Worm (Caenorhabditis elegans) whole organism, L2 larva: ENCODE results near the gene fbxa-118.
A peak's percentile ranks its signal among the peaks of the same experiment; 100 is the strongest.

Experiments used
- C34F6.9 ChIP-seq: fragments of 150-350 bp; optimal IDR thresholded peaks from 2 replicates; lab custom pipeline; 2014; ENCODE audit warnings: missing biosample characterization, missing genetic modification characterization
- F13H6.1 ChIP-seq: sonication (generic microtip); optimal IDR thresholded peaks from 2 replicates; lab custom pipeline; 2016; ENCODE audit warnings: missing genetic modification characterization, missing compliant biosample characterization
- R02D3.7 ChIP-seq: fragments of 150-350 bp; optimal IDR thresholded peaks from 2 replicates; lab custom pipeline; 2014; ENCODE audit warnings: missing biosample characterization, missing genetic modification characterization
- Y55F3AM.14 ChIP-seq: fragments of 200-800 bp; sonication (Bioruptor generic); optimal IDR thresholded peaks from 2 replicates; lab custom pipeline; 2018; ENCODE audit warnings: mild to moderate bottlenecking, missing genetic modification characterization, missing compliant biosample characterization
- ZK546.5 ChIP-seq: sonication (generic microtip); optimal IDR thresholded peaks from 2 replicates; lab custom pipeline; 2017; ENCODE audit warnings: missing biosample characterization, missing genetic modification characterization
- aly-2 ChIP-seq: fragments of 150-350 bp; optimal IDR thresholded peaks from 2 replicates; lab custom pipeline; 2014; ENCODE audit warnings: missing biosample characterization, missing genetic modification characterization
- ama-1 ChIP-seq: fragments of 150-350 bp; optimal IDR thresholded peaks from 2 replicates; lab custom pipeline; 2018; ENCODE audit warnings: inconsistent platforms
- blmp-1 ChIP-seq: sonication (generic microtip); optimal IDR thresholded peaks from 2 replicates; lab custom pipeline; 2017; ENCODE audit warnings: missing genetic modification characterization, mild to moderate bottlenecking, missing compliant biosample characterization, antibody characterized with exemption, moderate library complexity; ENCODE audit not compliant: insufficient read depth
- ceh-82 ChIP-seq: fragments of 150-350 bp; optimal IDR thresholded peaks from 2 replicates; lab custom pipeline; 2014; ENCODE audit warnings: missing biosample characterization, missing genetic modification characterization
- crh-2 ChIP-seq: sonication (generic microtip); optimal IDR thresholded peaks from 2 replicates; lab custom pipeline; 2017; ENCODE audit warnings: missing biosample characterization, missing genetic modification characterization
- egl-27 ChIP-seq: sonication (generic microtip); optimal IDR thresholded peaks from 3 replicates; lab custom pipeline; 2017; ENCODE audit warnings: missing biosample characterization, missing genetic modification reagents, missing genetic modification characterization
- elt-1 ChIP-seq: fragments of 150-350 bp; optimal IDR thresholded peaks from 2 replicates; lab custom pipeline; 2014; ENCODE audit warnings: missing biosample characterization, missing genetic modification characterization
- fos-1 ChIP-seq: fragments of 150-350 bp; optimal IDR thresholded peaks from 2 replicates; lab custom pipeline; 2014; ENCODE audit warnings: missing biosample characterization, missing genetic modification characterization
- gmeb-1 ChIP-seq: fragments of 150-350 bp; optimal IDR thresholded peaks from 2 replicates; lab custom pipeline; 2014; ENCODE audit warnings: missing biosample characterization, missing genetic modification characterization
- lin-11 ChIP-seq: fragments of 150-350 bp; sonication (generic microtip); optimal IDR thresholded peaks from 2 replicates; lab custom pipeline; 2014; ENCODE audit warnings: missing biosample characterization, missing genetic modification characterization, inconsistent platforms, mixed read lengths
- lin-13 ChIP-seq: fragments of 150-350 bp; optimal IDR thresholded peaks from 2 replicates; lab custom pipeline; 2014; ENCODE audit warnings: missing biosample characterization, missing genetic modification reagents, missing genetic modification characterization
- lin-39 ChIP-seq: fragments of 150-350 bp; optimal IDR thresholded peaks from 2 replicates; lab custom pipeline; 2014; ENCODE audit warnings: missing biosample characterization, missing genetic modification reagents, missing genetic modification characterization
- lsy-2 ChIP-seq, 2 experiments: fragments of 150-350 bp in 1 of 2; sonication (generic microtip) in 1 of 2; optimal IDR thresholded peaks; 2 replicates each; lab custom pipeline; 2014 to 2017; ENCODE audit warnings: missing biosample characterization in 2 of 2, missing genetic modification characterization in 2 of 2
- mbf-1 ChIP-seq: sonication (generic microtip); optimal IDR thresholded peaks from 2 replicates; lab custom pipeline; 2017; ENCODE audit warnings: missing biosample characterization, missing genetic modification characterization
- nhr-11 ChIP-seq: fragments of 150-350 bp; optimal IDR thresholded peaks from 2 replicates; lab custom pipeline; 2014; ENCODE audit warnings: missing biosample characterization, missing genetic modification characterization
- nhr-12 ChIP-seq: fragments of 150-350 bp; optimal IDR thresholded peaks from 2 replicates; lab custom pipeline; 2014; ENCODE audit warnings: missing biosample characterization, missing genetic modification characterization
- nhr-21 ChIP-seq: fragments of 150-350 bp; optimal IDR thresholded peaks from 2 replicates; lab custom pipeline; 2014; ENCODE audit warnings: missing biosample characterization, missing genetic modification characterization
- nhr-237 ChIP-seq: fragments of 150-350 bp; optimal IDR thresholded peaks from 2 replicates; lab custom pipeline; 2014; ENCODE audit warnings: missing biosample characterization, missing genetic modification characterization
- nhr-25 ChIP-seq: fragments of 150-350 bp; sonication (generic microtip); optimal IDR thresholded peaks from 3 replicates; lab custom pipeline; 2014; ENCODE audit warnings: missing biosample characterization, missing genetic modification characterization
- nhr-77 ChIP-seq: fragments of 150-350 bp; optimal IDR thresholded peaks from 2 replicates; lab custom pipeline; 2014; ENCODE audit warnings: missing biosample characterization, missing genetic modification characterization
- peb-1 ChIP-seq: fragments of 150-350 bp; optimal IDR thresholded peaks from 2 replicates; lab custom pipeline; 2014; ENCODE audit warnings: missing biosample characterization, missing genetic modification characterization
- sem-4 ChIP-seq: fragments of 150-350 bp; optimal IDR thresholded peaks from 2 replicates; lab custom pipeline; 2014; ENCODE audit warnings: missing biosample characterization, missing genetic modification reagents, missing genetic modification characterization
- skn-1 ChIP-seq: sonication (generic microtip); optimal IDR thresholded peaks from 2 replicates; lab custom pipeline; 2017; ENCODE audit warnings: missing biosample characterization, missing genetic modification characterization
- sma-3 ChIP-seq: sonication (generic microtip); optimal IDR thresholded peaks from 2 replicates; lab custom pipeline; 2016; ENCODE audit warnings: missing genetic modification reagents, missing genetic modification characterization, missing compliant biosample characterization
- snpc-4 ChIP-seq: fragments of 150-350 bp; optimal IDR thresholded peaks from 2 replicates; lab custom pipeline; 2014; ENCODE audit warnings: missing biosample characterization, missing genetic modification characterization
- unc-39 ChIP-seq: fragments of 150-350 bp; optimal IDR thresholded peaks from 2 replicates; lab custom pipeline; 2014; ENCODE audit warnings: missing biosample characterization, missing genetic modification characterization
- unc-55 ChIP-seq: fragments of 150-350 bp; sonication (generic microtip); optimal IDR thresholded peaks from 3 replicates; lab custom pipeline; 2014; ENCODE audit warnings: missing biosample characterization, missing genetic modification reagents, missing genetic modification characterization
- ztf-1 ChIP-seq: fragments of 200-800 bp; sonication (Bioruptor generic); conservative IDR thresholded peaks from 2 replicates; pipeline ENCODE4 v1.3.6; 2022; ENCODE audit warnings: missing genetic modification characterization, missing compliant biosample characterization
- ztf-11 ChIP-seq: sonication (generic microtip); optimal IDR thresholded peaks from 2 replicates; lab custom pipeline; 2017; ENCODE audit warnings: missing biosample characterization, missing genetic modification characterization
- ztf-4 ChIP-seq: fragments of 150-350 bp; optimal IDR thresholded peaks from 2 replicates; lab custom pipeline; 2014; ENCODE audit warnings: missing biosample characterization, missing genetic modification characterization

Gene fbxa-118

DNA sequence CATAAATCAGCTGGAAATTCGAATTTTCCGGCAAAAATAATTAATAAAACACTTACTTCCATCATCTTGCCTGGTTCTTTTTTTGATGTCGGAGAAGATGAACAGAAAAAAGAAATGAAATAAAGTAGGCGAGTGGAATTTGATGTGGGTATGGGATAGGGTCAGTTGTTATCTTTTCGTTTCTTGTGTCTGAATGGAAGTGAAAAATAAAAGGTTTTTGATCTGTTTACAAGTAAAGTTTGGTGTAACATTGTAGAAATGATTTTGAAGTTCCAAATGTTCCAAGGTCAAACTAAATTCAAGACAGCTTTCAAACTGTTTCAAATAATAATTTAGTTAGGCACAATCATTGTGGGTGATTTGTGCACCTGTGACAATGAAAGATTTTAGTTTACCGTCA, 39.7 kb downstream of the fbxa-118 start, which contains the start of gene W04E12.7:
Gene W04E12.7 (minus strand): TSS at position 101 of the 400 bp plus-strand sequence.
- TF ChIP-seq unc-55 (no peak), lsy-2 (tag; optimal IDR thresholded peaks at IDR 0.05; lab: Kevin White, UChicago) (no peak), ztf-11 (tag; lab: Kevin White, UChicago) (no peak), lin-39 (tag; lab: Kevin White, UChicago) (no peak), nhr-237 (tag; lab: Kevin White, UChicago) (no peak)
- TF ChIP-seq, all 48 proteins: peak for 0

DNA sequence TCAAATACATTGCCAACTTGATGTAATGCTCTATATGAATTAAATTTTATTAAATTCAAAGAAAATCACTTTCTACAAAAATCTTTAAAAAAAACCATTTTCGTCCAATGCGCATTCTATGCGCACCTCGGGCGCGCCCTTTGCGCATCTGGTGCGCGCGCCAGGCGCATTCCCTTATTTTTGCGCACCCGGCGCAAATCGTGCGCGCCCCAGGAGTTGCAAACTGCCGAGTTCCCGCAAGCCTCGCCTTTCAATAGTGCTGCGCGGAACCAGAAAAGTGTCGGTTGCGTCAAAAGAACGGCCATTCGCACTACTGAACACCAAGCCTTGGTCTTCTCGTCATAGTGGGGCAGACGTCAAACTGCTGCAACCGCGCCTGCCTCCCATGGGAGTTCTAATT, 43.4 kb downstream of the fbxa-118 start:
- TF ChIP-seq nhr-77 = no peak
- no peak for TF ChIP-seq fos-1 (tag; lab: Kevin White, UChicago)
- no peak for TF ChIP-seq ama-1 (lab: Kevin White, UChicago)
- TF ChIP-seq mbf-1 (tag; lab: Kevin White, UChicago) = no peak
- no peak for TF ChIP-seq snpc-4
- TF ChIP-seq peb-1 (tag; lab: Kevin White, UChicago) = no peak
- TF ChIP-seq nhr-25 (tag; lab: Kevin White, UChicago) = no peak
- no peak for TF ChIP-seq nhr-237 (tag; lab: Kevin White, UChicago)
- no peak for TF ChIP-seq sem-4 (tag; lab: Kevin White, UChicago)
- no peak for TF ChIP-seq unc-55
- no peak for TF ChIP-seq Y55F3AM.14
- TF ChIP-seq egl-27 = no peak
- TF ChIP-seq, all 48 proteins: peak for 0

DNA sequence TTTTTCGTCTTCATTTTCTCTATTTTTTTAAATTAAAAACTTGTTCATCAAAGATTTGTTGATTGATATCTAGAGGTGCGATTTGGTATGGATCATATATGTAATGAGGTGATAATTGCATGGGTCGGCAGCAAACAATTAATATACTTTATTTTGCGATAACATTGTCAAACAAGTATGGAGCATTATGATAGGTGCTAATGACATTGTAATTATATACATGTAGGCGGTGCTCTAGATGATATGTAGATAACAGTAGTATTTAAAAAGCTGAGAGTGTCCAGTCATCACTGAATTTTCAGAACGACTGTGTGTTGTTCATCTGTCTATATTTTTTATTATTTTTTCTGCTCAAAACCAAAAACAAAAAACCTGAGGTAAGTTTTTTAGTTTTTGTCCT, 46.8 kb downstream of the fbxa-118 start, which contains the start of gene Y116F11A.1:
Gene Y116F11A.1 (plus strand): TSS at position 301 of the 400 bp plus-strand sequence.
- TF ChIP-seq nhr-25 (tag; lab: Kevin White, UChicago) = no peak
- TF ChIP-seq ZK546.5 = no peak
- no peak for TF ChIP-seq ztf-4 (tag; lab: Kevin White, UChicago)
- no peak for TF ChIP-seq nhr-12 (tag; lab: Kevin White, UChicago)
- TF ChIP-seq unc-39 = no peak
- no peak for TF ChIP-seq ztf-1 (GFP tag; lab: Robert Waterston, UW)
- no peak for TF ChIP-seq lsy-2 (tag; optimal IDR thresholded peaks at IDR 0.05; lab: Kevin White, UChicago)
- TF ChIP-seq gmeb-1 (tag; lab: Kevin White, UChicago) = no peak
- TF ChIP-seq sma-3 (GFP tag; lab: Kevin White, UChicago) = no peak
- no peak for TF ChIP-seq aly-2
- no peak for TF ChIP-seq ama-1 (lab: Kevin White, UChicago)
- TF ChIP-seq snpc-4 = no peak
- TF ChIP-seq Y55F3AM.14 = no peak
- no peak for TF ChIP-seq sem-4 (tag; lab: Kevin White, UChicago)
- TF ChIP-seq F13H6.1 = no peak
- TF ChIP-seq C34F6.9 (tag; lab: Kevin White, UChicago) = no peak
- no peak for TF ChIP-seq mbf-1 (tag; lab: Kevin White, UChicago)

DNA sequence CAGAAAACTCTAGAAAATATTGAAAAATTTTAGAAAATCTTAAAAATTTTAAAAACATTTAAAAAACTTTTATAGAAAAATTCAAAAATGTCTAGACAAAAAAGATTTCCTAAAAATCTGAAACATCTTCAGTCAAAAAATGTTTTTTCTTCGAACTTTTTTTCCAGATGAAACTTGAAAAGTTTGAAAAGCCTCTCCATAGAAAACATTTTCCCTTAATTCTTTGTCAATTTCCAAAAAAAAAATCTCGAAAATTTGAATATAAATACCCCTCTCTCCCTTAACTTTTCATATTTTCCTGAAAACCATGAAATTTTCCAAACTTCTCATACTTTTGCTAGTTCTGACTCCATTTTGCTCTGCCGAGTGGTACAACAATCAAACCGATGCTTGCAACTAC, 48.4 kb downstream of the fbxa-118 start, which contains the start of gene Y116F11A.3:
Gene Y116F11A.3 (plus strand): TSS at position 301 of the 400 bp plus-strand sequence.
- TF ChIP-seq ztf-4 (tag; lab: Kevin White, UChicago) (no peak), nhr-11 (tag; lab: Kevin White, UChicago) (no peak), ceh-82 (tag; lab: Kevin White, UChicago) (no peak), F13H6.1 (no peak), nhr-25 (tag; lab: Kevin White, UChicago) (no peak), R02D3.7 (tag; lab: Kevin White, UChicago) (no peak), blmp-1 (no peak), lin-39 (tag; lab: Kevin White, UChicago) (no peak), fos-1 (tag; lab: Kevin White, UChicago) (no peak), C34F6.9 (tag; lab: Kevin White, UChicago) (no peak), nhr-12 (tag; lab: Kevin White, UChicago) (no peak), elt-1 (no peak), egl-27 (no peak), peb-1 (tag; lab: Kevin White, UChicago) (no peak), lin-11 (tag; lab: Kevin White, UChicago) (no peak), ZK546.5 (no peak), crh-2 (tag; lab: Kevin White, UChicago) (no peak), nhr-21 (tag; lab: Kevin White, UChicago) (no peak)

DNA sequence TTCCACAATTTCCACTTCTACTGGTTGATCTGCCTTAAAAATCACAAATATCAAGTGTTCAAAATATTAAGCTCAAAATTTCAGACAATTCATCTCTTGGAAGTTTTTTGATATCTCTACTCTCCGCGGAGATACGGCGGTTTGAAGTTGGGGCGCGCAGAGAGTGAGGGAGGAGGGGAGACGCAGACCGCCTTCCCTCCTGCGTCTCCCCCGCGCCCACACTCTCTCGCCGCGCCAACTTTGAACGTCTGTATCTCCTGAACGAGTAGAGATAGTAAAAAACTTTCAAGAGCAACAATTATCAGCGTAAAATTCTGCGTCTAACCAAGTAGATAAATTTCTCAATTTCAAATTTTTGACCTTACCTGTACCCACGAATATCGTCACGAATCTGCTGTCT, 49.1 kb downstream of the fbxa-118 start:
- TF ChIP-seq lin-13 (peak; percentile 54), skn-1 (tag; lab: Kevin White, UChicago) (no peak)
- TF ChIP-seq, all 48 proteins: peak for 1
